Worm (Caenorhabditis elegans): ENCODE results near the gene F22F7.8.
"Not testable (repeated sequence)": the region's sequence is repeated elsewhere in the genome, so short reads cannot be mapped to it uniquely, and the experiment has no call there.

F22F7.8 gene

DNA sequence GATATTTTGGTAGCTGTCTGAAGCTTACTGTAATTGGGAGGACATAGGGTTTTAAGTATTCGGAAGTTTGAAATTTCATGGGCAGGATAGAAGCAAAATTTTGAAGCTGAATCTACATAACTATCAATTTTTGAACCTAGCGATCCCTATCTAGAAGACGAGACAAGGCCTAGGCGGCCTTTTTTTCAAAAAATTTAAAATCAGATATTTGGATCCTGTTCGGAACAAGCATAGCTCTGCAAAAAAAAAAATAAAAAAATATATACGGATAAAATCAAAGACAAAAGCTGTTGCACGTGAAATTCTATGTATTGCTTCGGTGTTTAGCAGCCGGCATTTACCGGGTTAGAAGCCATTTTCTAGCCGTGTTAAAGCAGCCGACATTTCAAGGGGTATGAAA is 26.6 kb downstream of the F22F7.8 start, which contains the start of gene F36F12.2:
TSS of gene F36F12.2 (minus strand) at position 101 of the 400 bp plus-strand sequence.
- TF ChIP-seq egl-27 (tag; optimal IDR thresholded peaks at IDR 0.05) (no peak), ztf-1 (GFP tag; conservative IDR thresholded peaks at IDR 0.05) (no peak), mbf-1 (tag; optimal IDR thresholded peaks at IDR 0.05) (no peak), nhr-12 (tag; optimal IDR thresholded peaks at IDR 0.05) (no peak), lin-39 (tag; optimal IDR thresholded peaks at IDR 0.05) (no peak), nhr-237 (tag; optimal IDR thresholded peaks at IDR 0.05) (no peak), elt-3 (tag; optimal IDR thresholded peaks at IDR 0.05) (no peak), skn-1 (tag; optimal IDR thresholded peaks at IDR 0.05) (no peak), gmeb-1 (tag; optimal IDR thresholded peaks at IDR 0.05) (no peak), ZK546.5 (tag; optimal IDR thresholded peaks at IDR 0.05) (no peak), dmd-4 (tag; optimal IDR thresholded peaks at IDR 0.05) (no peak), sem-4 (tag; optimal IDR thresholded peaks at IDR 0.05) (no peak), nhr-21 (tag; optimal IDR thresholded peaks at IDR 0.05) (no peak), ceh-16 (tag; optimal IDR thresholded peaks at IDR 0.05) (no peak), blmp-1 (tag; optimal IDR thresholded peaks at IDR 0.05; ENCODE audit: insufficient read depth) (no peak), zag-1 (tag; optimal IDR thresholded peaks at IDR 0.05) (no peak), F13H6.1 (tag; optimal IDR thresholded peaks at IDR 0.05) (no peak), Y55F3AM.14 (GFP tag; optimal IDR thresholded peaks at IDR 0.05) (no peak)

DNA sequence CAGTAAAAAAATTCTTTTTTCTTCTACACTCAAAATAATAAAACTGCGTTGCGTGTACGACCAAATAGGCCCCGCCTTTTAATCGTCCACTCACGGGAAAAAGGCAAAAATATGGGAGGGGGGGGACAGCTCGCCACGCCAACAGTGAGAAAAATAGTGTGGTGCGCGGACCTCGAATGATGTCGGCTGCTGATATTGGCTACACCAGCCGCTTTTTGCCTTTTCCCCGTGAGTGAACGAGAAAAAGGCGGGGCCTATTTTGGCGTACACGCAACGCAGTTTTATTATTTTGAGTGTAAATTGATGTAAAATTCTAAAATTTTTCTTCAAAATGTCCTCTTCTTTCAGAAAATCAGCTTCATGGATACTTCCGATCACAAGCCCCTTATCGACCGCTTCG is 31.4 kb downstream of the F22F7.8 start, which contains the start of gene ztf-28:
TSS of gene ztf-28 (plus strand) at position 349 of the 400 bp plus-strand sequence.
- TF ChIP-seq unc-39 (tag; optimal IDR thresholded peaks at IDR 0.05); blmp-1 (tag; optimal IDR thresholded peaks at IDR 0.05; ENCODE audit: insufficient read depth); nhr-23 (tag; optimal IDR thresholded peaks at IDR 0.05): not testable (repeated sequence)

DNA sequence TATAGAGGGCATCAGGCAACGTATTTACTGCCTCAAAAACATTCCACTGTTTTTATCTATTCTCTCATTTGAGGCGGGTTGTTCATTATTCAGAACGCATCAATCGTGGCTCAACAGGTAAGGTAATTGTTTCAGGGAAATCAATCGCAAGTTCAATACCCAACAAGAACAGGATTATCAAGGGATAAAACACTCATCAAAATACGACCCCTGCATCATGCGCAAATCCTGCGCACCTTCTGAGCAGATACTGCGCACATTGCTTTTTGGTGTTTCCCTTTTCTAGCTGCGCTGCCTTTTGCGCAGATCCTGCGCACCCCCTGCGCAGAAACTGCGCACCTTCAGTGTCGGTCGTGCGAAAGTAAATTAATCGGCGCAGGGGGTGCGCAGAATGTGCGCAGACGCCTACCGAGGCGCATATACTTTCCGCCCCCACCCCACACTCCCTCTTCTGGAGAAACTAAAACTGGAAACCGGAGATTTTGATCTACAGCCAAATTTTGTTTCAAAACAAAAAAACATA is 36.0 kb downstream of the F22F7.8 start, which contains the start of gene F36F12.3:
TSS of gene F36F12.3 (plus strand) at position 51 of the 523 bp plus-strand sequence.
- not testable (repeated sequence) for TF ChIP-seq nhr-12, unc-39, elt-3 (tag; optimal IDR thresholded peaks at IDR 0.05)

DNA sequence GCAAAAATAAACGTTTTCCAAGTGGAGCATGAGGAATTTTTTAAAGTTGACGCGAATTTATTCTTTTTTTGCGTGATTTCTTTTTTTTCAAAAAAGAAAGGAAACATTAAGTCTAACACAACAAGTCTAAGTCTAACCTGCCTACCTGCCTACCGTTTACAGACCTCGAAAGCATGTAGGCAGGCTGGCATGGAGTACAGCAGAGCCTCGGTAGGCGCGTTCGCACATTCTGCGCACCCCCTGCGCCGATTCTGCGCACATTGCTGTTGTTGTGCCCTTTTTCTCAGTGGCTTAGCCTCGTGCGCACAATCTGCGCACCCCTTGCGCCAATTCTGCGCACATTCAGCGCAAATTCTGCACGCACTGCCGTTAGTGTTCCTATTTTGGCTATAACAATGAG is 37.9 kb downstream of the F22F7.8 start:
- TF ChIP-seq snpc-4 (tag; optimal IDR thresholded peaks at IDR 0.05) (no peak), mab-5 (tag; optimal IDR thresholded peaks at IDR 0.05) (no peak), nhr-129 (tag; optimal IDR thresholded peaks at IDR 0.05) (no peak), gmeb-1 (tag; optimal IDR thresholded peaks at IDR 0.05) (no peak), lin-13 (GFP tag; optimal IDR thresholded peaks at IDR 0.05) (no peak), crh-2 (tag; optimal IDR thresholded peaks at IDR 0.05) (no peak), lin-11 (tag; optimal IDR thresholded peaks at IDR 0.05) (no peak)

DNA sequence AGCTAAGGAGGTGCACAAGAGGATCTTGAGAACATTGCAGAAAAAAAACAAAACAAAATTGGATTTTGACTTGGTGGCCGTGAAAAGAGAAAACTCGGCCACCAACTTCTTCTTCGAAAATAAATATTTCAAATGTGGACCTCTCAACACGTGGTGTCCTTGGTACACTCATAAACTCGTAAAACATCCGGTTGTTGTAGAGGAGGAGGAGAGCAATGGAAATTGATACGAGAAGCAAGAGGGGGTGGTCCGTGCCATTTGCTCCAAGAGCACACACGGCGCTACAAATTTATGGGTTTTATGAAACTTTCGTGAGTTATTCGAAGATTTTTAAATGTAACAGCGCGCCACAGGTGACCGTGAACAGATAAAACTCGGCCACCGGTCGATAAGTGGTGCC is 39.9 kb downstream of the F22F7.8 start:
- TF ChIP-seq gmeb-1 (tag; optimal IDR thresholded peaks at IDR 0.05) (no peak), unc-62 (GFP tag; optimal IDR thresholded peaks at IDR 0.05) (no peak), ceh-16 (tag; optimal IDR thresholded peaks at IDR 0.05) (no peak), lin-13 (GFP tag; optimal IDR thresholded peaks at IDR 0.05) (no peak), Y55F3AM.14 (GFP tag; optimal IDR thresholded peaks at IDR 0.05) (no peak), nhr-25 (tag; optimal IDR thresholded peaks at IDR 0.05) (no peak), mbf-1 (tag; optimal IDR thresholded peaks at IDR 0.05) (no peak), nhr-12 (tag; optimal IDR thresholded peaks at IDR 0.05) (no peak), skn-1 (tag; optimal IDR thresholded peaks at IDR 0.05) (no peak), elt-3 (tag; optimal IDR thresholded peaks at IDR 0.05) (no peak), lin-11 (tag; optimal IDR thresholded peaks at IDR 0.05) (no peak), aly-2 (tag; optimal IDR thresholded peaks at IDR 0.05) (no peak), elt-1 (tag; optimal IDR thresholded peaks at IDR 0.05) (no peak), nhr-23 (tag; optimal IDR thresholded peaks at IDR 0.05) (no peak)

DNA sequence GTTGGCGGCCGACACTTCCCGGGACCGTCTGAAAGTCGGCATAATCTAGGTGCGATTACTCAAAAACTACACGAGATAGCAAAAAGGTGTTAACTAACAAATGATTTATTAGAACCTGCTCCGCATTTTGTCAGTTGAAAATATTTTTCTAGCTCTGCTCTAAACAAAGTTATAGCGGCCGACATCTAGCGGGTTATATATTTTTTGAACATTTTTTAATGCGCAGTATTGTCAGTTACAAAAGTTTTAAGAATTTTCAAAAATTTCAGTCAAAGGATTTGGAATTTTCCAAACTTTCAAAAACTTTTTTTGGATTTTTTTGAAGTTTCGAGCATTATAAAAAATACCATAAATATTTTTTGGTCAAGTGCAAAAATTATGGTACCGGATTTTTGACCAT is 40.5 kb downstream of the F22F7.8 start:
- TF ChIP-seq peb-1 (tag; optimal IDR thresholded peaks at IDR 0.05) (no peak), gmeb-1 (tag; optimal IDR thresholded peaks at IDR 0.05) (no peak), unc-39 (tag; optimal IDR thresholded peaks at IDR 0.05) (no peak), blmp-1 (tag; optimal IDR thresholded peaks at IDR 0.05; ENCODE audit: insufficient read depth) (no peak), nhr-23 (tag; optimal IDR thresholded peaks at IDR 0.05) (no peak), ztf-11 (tag; optimal IDR thresholded peaks at IDR 0.05) (no peak)

All from whole organism, L2 larva.